Fruit fly (Drosophila melanogaster) whole organism, embryonic: ENCODE results near the gene Sgt1.

Source experiments
- Atf3 ChIP-seq: fragments of 200-800 bp; sonication (Bioruptor generic); optimal IDR thresholded peaks from 3 replicates; lab custom pipeline; 2016; ENCODE audit warnings: missing biosample characterization, missing genetic modification characterization
- CG10209 ChIP-seq: fragments of 200-800 bp; sonication (Bioruptor generic); optimal IDR thresholded peaks from 3 replicates; lab custom pipeline; 2017; ENCODE audit warnings: missing biosample characterization, mild to moderate bottlenecking, missing genetic modification characterization, missing genetic modification reagents
- CG1024 ChIP-seq: fragments of 200-800 bp; sonication (Bioruptor generic); IDR thresholded peaks from 2 replicates; pipeline ENCODE4 v1.3.6; 2022; ENCODE audit warnings: missing biosample characterization, missing genetic modification characterization
- CG10654 ChIP-seq: fragments of 200-800 bp; sonication (Bioruptor generic); optimal IDR thresholded peaks from 2 replicates; lab custom pipeline; 2016; ENCODE audit warnings: missing biosample characterization, missing genetic modification characterization
- CG1233 ChIP-seq: fragments of 200-800 bp; sonication (Bioruptor generic); optimal IDR thresholded peaks from 4 replicates; lab custom pipeline; 2018; ENCODE audit warnings: missing biosample characterization, mild to moderate bottlenecking, missing genetic modification characterization
- CG14860 ChIP-seq: fragments of 200-800 bp; sonication (Bioruptor generic); IDR thresholded peaks from 3 replicates; pipeline ENCODE4 v1.3.6; 2022; ENCODE audit warnings: missing biosample characterization, missing genetic modification characterization; ENCODE audit not compliant: partially characterized antibody
- CG16813 ChIP-seq: fragments of 200-800 bp; sonication (Bioruptor generic); IDR thresholded peaks from 3 replicates; pipeline ENCODE4 v1.3.6; 2022; ENCODE audit warnings: missing biosample characterization, missing genetic modification characterization; ENCODE audit not compliant: partially characterized antibody
- CG16815 ChIP-seq: fragments of 200-800 bp; sonication (Bioruptor generic); optimal IDR thresholded peaks from 3 replicates; lab custom pipeline; 2017; ENCODE audit warnings: missing biosample characterization, mild to moderate bottlenecking, missing genetic modification characterization
- CG17186 ChIP-seq: fragments of 200-800 bp; sonication (Bioruptor generic); optimal IDR thresholded peaks from 3 replicates; lab custom pipeline; 2017; ENCODE audit warnings: missing biosample characterization, missing genetic modification reagents, missing genetic modification characterization
- CG17359 ChIP-seq: fragments of 200-800 bp; sonication (Bioruptor generic); optimal IDR thresholded peaks from 3 replicates; lab custom pipeline; 2018; ENCODE audit warnings: missing biosample characterization, mild to moderate bottlenecking, missing genetic modification characterization, moderate library complexity
- CG2129 ChIP-seq: fragments of 200-800 bp; sonication (Bioruptor generic); IDR thresholded peaks from 2 replicates; pipeline ENCODE4 v1.3.6; 2022; ENCODE audit warnings: missing biosample characterization, missing genetic modification characterization; ENCODE audit not compliant: partially characterized antibody
- CG4617 ChIP-seq: fragments of 200-800 bp; sonication (Bioruptor generic); optimal IDR thresholded peaks from 3 replicates; lab custom pipeline; 2016; ENCODE audit warnings: missing biosample characterization, missing genetic modification characterization, borderline replicate concordance
- CG7839 ChIP-seq: fragments of 200-800 bp; sonication (Bioruptor generic); optimal IDR thresholded peaks from 3 replicates; lab custom pipeline; 2018; ENCODE audit warnings: missing biosample characterization, mild to moderate bottlenecking, missing genetic modification characterization, moderate library complexity
- CG8290 ChIP-seq, 3 experiments: fragments of 200-800 bp; sonication (Bioruptor generic); optimal IDR thresholded peaks; 2 replicates each; lab custom pipeline; 2016 to 2019; ENCODE audit warnings: missing biosample characterization in 3 of 3, missing genetic modification characterization in 3 of 3, mild to moderate bottlenecking in 2 of 3, moderate library complexity in 1 of 3
- CG8388 ChIP-seq: fragments of 200-800 bp; sonication (Bioruptor generic); optimal IDR thresholded peaks from 2 replicates; lab custom pipeline; 2019; ENCODE audit warnings: missing biosample characterization, mild to moderate bottlenecking, missing genetic modification characterization, moderate library complexity
- CG9797 ChIP-seq: fragments of 200-800 bp; sonication (Bioruptor generic); optimal IDR thresholded peaks from 3 replicates; lab custom pipeline; 2018; ENCODE audit warnings: missing biosample characterization, mild to moderate bottlenecking, missing genetic modification characterization
- CG9817 ChIP-seq: fragments of 200-800 bp; sonication (Bioruptor generic); optimal IDR thresholded peaks from 2 replicates; lab custom pipeline; 2018; ENCODE audit warnings: missing biosample characterization, mild to moderate bottlenecking, missing genetic modification characterization, moderate library complexity
- Dfd ChIP-seq, 2 experiments: fragments of >200 bp; optimal IDR thresholded peaks; 2 replicates each; lab custom pipeline; 2017; ENCODE audit warnings: missing biosample characterization in 2 of 2, missing genetic modification characterization in 2 of 2
- Ets65A ChIP-seq: fragments of 200-800 bp; sonication (Bioruptor generic); peaks from one replicate; lab custom pipeline; 2016; ENCODE audit warnings: missing biosample characterization, missing genetic modification characterization
- Meics ChIP-seq: fragments of 200-800 bp; sonication (Bioruptor generic); optimal IDR thresholded peaks from 2 replicates; lab custom pipeline; 2017; ENCODE audit warnings: missing biosample characterization, mild to moderate bottlenecking, missing genetic modification characterization
- Nf-YC ChIP-seq: fragments of 200-800 bp; optimal IDR thresholded peaks from 3 replicates; lab custom pipeline; 2019; ENCODE audit warnings: missing biosample characterization, mild to moderate bottlenecking, missing genetic modification characterization, moderate library complexity
- Scr ChIP-seq: fragments of 200-800 bp; sonication (Bioruptor generic); IDR thresholded peaks from 2 replicates; pipeline ENCODE4 v1.3.6; 2022; ENCODE audit warnings: missing biosample characterization, missing genetic modification characterization; ENCODE audit not compliant: partially characterized antibody
- Sin3A ChIP-seq: fragments of >200 bp; optimal IDR thresholded peaks from 2 replicates; lab custom pipeline; 2018
- Sox102F ChIP-seq: fragments of 200-800 bp; sonication (Bioruptor generic); optimal IDR thresholded peaks from 2 replicates; lab custom pipeline; 2018; ENCODE audit warnings: missing biosample characterization, mild to moderate bottlenecking, missing genetic modification characterization, moderate library complexity
- TFAM ChIP-seq: fragments of 200-800 bp; sonication (Bioruptor generic); optimal IDR thresholded peaks from 2 replicates; lab custom pipeline; 2017; ENCODE audit warnings: missing biosample characterization, missing genetic modification characterization, inconsistent platforms
- Usf ChIP-seq: fragments of 200-800 bp; sonication (Bioruptor generic); optimal IDR thresholded peaks from 2 replicates; lab custom pipeline; 2017; ENCODE audit warnings: missing genotype, missing biosample characterization, missing genetic modification characterization
- Xbp1 ChIP-seq: fragments of 200-800 bp; sonication (Bioruptor generic); optimal IDR thresholded peaks from 3 replicates; lab custom pipeline; 2016; ENCODE audit warnings: missing biosample characterization, mild to moderate bottlenecking, missing genetic modification characterization
- abd-A ChIP-seq: fragments of 200-800 bp; sonication (Bioruptor generic); optimal IDR thresholded peaks from 3 replicates; lab custom pipeline; 2019; ENCODE audit warnings: missing biosample characterization, mild to moderate bottlenecking, missing genetic modification characterization, moderate library complexity
- bab2 ChIP-seq: fragments of 200-800 bp; sonication (Bioruptor generic); optimal IDR thresholded peaks from 2 replicates; lab custom pipeline; 2016; ENCODE audit warnings: missing biosample characterization, missing genetic modification characterization
- chm ChIP-seq: fragments of 200-800 bp; sonication (Bioruptor generic); IDR thresholded peaks from 2 replicates; pipeline ENCODE4 v1.3.6; 2022; ENCODE audit warnings: missing biosample characterization, missing genetic modification characterization
- ci ChIP-seq: fragments of 200-800 bp; sonication (Bioruptor generic); IDR thresholded peaks from 3 replicates; pipeline ENCODE4 v1.3.6; 2022; ENCODE audit warnings: missing biosample characterization, missing genetic modification characterization
- fd64A ChIP-seq: fragments of 200-800 bp; sonication (Bioruptor generic); optimal IDR thresholded peaks from 3 replicates; lab custom pipeline; 2018; ENCODE audit warnings: missing biosample characterization, mild to moderate bottlenecking, missing genetic modification characterization
- grau ChIP-seq: fragments of 200-800 bp; optimal IDR thresholded peaks from 3 replicates; lab custom pipeline; 2019; ENCODE audit warnings: missing biosample characterization, mild to moderate bottlenecking, missing genetic modification characterization, moderate library complexity
- hbn ChIP-seq: fragments of 200-800 bp; sonication (Bioruptor generic); IDR thresholded peaks from 2 replicates; pipeline ENCODE4 v1.3.6; 2022; ENCODE audit warnings: missing biosample characterization, missing genetic modification characterization; ENCODE audit not compliant: partially characterized antibody
- ind ChIP-seq: fragments of 200-800 bp; sonication (Bioruptor generic); optimal IDR thresholded peaks from 3 replicates; lab custom pipeline; 2016; ENCODE audit warnings: missing biosample characterization, missing genetic modification characterization
- inv ChIP-seq: fragments of 200-800 bp; sonication (Bioruptor generic); IDR thresholded peaks from 2 replicates; pipeline ENCODE4 v1.3.6; 2022; ENCODE audit warnings: missing biosample characterization, missing genetic modification characterization; ENCODE audit not compliant: partially characterized antibody
- nerfin-2 ChIP-seq: fragments of 200-800 bp; sonication (Bioruptor generic); IDR thresholded peaks from 2 replicates; pipeline ENCODE4 v1.3.6; 2022; ENCODE audit warnings: missing biosample characterization, missing genetic modification characterization; ENCODE audit not compliant: partially characterized antibody
- psq ChIP-seq: fragments of 200-800 bp; sonication (Bioruptor generic); optimal IDR thresholded peaks from 2 replicates; lab custom pipeline; 2017; ENCODE audit warnings: missing biosample characterization, missing genetic modification characterization
- pzg ChIP-seq: fragments of 200-800 bp; sonication (Bioruptor generic); optimal IDR thresholded peaks from 3 replicates; lab custom pipeline; 2018; ENCODE audit warnings: missing biosample characterization, mild to moderate bottlenecking, missing genetic modification characterization, moderate library complexity
- ro ChIP-seq: fragments of 200-800 bp; sonication (Bioruptor generic); IDR thresholded peaks from 2 replicates; pipeline ENCODE4 v1.3.6; 2022; ENCODE audit warnings: missing biosample characterization, missing genetic modification characterization
- slbo ChIP-seq: fragments of 200-800 bp; sonication (Bioruptor generic); IDR thresholded peaks from 2 replicates; pipeline ENCODE4 v1.3.6; 2022; ENCODE audit warnings: missing biosample characterization, missing genetic modification characterization
- sug ChIP-seq: fragments of 200-800 bp; optimal IDR thresholded peaks from 2 replicates; lab custom pipeline; 2019; ENCODE audit warnings: missing biosample characterization, mild to moderate bottlenecking, missing genetic modification characterization, moderate library complexity
- tna ChIP-seq: fragments of 200-800 bp; sonication (Bioruptor generic); IDR thresholded peaks from 2 replicates; pipeline ENCODE4 v1.3.6; 2022; ENCODE audit warnings: missing biosample characterization, missing genetic modification characterization; ENCODE audit not compliant: partially characterized antibody
- trem ChIP-seq: fragments of 200-800 bp; optimal IDR thresholded peaks from 3 replicates; lab custom pipeline; 2019; ENCODE audit warnings: missing biosample characterization, mild to moderate bottlenecking, missing genetic modification characterization, moderate library complexity
- vfl ChIP-seq: fragments of 200-800 bp; sonication (Bioruptor generic); optimal IDR thresholded peaks from 2 replicates; lab custom pipeline; 2016; ENCODE audit warnings: missing biosample characterization, missing genetic modification characterization
- vnd ChIP-seq: fragments of 200-800 bp; sonication (Bioruptor generic); IDR thresholded peaks from 3 replicates; pipeline ENCODE4 v1.3.6; 2022; ENCODE audit warnings: missing biosample characterization, missing genetic modification characterization; ENCODE audit not compliant: partially characterized antibody
- zfh1 ChIP-seq: fragments of 200-800 bp; sonication (Bioruptor generic); IDR thresholded peaks from 3 replicates; pipeline ENCODE4 v1.3.6; 2022; ENCODE audit warnings: missing biosample characterization, missing genetic modification characterization
- zfh2 ChIP-seq: fragments of 200-800 bp; sonication (Bioruptor generic); optimal IDR thresholded peaks from 2 replicates; lab custom pipeline; 2016; ENCODE audit warnings: missing biosample characterization, missing genetic modification characterization

Gene Sgt1

DNA sequence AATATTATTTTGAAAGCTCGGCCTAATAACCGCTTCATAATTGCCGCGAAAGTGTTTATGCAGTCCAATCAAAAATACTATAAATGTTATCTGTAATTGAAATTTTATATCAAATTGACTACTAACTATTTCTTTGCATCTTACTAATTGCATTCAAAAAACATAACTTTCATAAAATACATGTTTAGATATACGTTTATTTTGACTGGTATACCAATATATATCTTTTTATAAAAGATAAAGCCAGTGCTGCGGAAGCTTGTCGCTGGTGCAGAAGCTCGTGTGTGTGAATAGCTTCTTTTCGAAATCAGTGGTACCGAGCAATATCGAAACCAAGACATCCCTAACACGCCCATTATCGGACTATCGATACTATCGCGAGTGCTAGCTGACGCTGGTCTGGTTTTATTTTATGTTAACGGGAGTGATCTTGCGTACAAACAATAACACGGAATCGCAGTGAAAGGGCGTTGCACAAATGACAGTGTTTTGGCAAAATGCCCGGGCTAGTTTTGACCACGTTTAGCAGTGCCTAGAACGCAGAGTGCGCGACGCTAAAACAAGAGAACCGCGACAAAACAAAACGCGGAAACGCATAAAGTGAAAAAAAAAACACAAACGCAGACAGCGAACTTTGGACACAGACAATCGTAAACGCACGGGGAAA lies 44.5 kb upstream of the Sgt1 start, which contains the start of gene Atg13 (continued):
- TF ChIP-seq hbn, result peak; percentile 43; the same call in 1 of the 2 replicates
- TF ChIP-seq tna (GFP tag; lab: Robert Waterston, UW), result peak; percentile 76
- peak; percentile 72 for TF ChIP-seq Xbp1
- peak; percentile 46 for TF ChIP-seq pzg
- peak; percentile 49 for TF ChIP-seq CG9817 (tag; lab: Kevin White, UChicago)
- peak; percentile 46 for TF ChIP-seq grau (tag; lab: Kevin White, UChicago)
- TF ChIP-seq CG8388, result no peak
- peak; percentile 2 for TF ChIP-seq CG17186
- TF ChIP-seq CG8290 (GFP tag; optimal IDR thresholded peaks at IDR 0.05; lab: Kevin White, UChicago), result peak; percentile 40
- TF ChIP-seq CG8290 (tag; optimal IDR thresholded peaks at IDR 0.05; lab: Kevin White, UChicago), result peak in 1 of 2 experiments; percentile 23
- peak; percentile 35; the same call in 1 of the 2 replicates for TF ChIP-seq slbo (GFP tag; lab: Robert Waterston, UW)
- TF ChIP-seq CG16813 (GFP tag; lab: Robert Waterston, UW), result peak; percentile 83
- no peak for TF ChIP-seq CG10654 (GFP tag; lab: Kevin White, UChicago)
- no peak for TF ChIP-seq Meics (GFP tag; lab: Kevin White, UChicago)
- peak; percentile 68 for TF ChIP-seq CG14860 (GFP tag; lab: Robert Waterston, UW)
- peak; percentile 77 for TF ChIP-seq vnd (GFP tag; lab: Robert Waterston, UW)
- TF ChIP-seq bab2 (GFP tag; lab: Kevin White, UChicago), result peak; percentile 2
- TF ChIP-seq chm (GFP tag; lab: Robert Waterston, UW), result peak; percentile 70; the same call in 1 of the 2 replicates
- TF ChIP-seq fd64A (GFP tag; lab: Kevin White, UChicago), result no peak
- TF ChIP-seq Atf3 (GFP tag; lab: Kevin White, UChicago), result peak; percentile 35
- TF ChIP-seq CG4617 (GFP tag; lab: Kevin White, UChicago), result peak; percentile 51
- TF ChIP-seq CG1233 (GFP tag; lab: Kevin White, UChicago), result peak; percentile 10
- TF ChIP-seq CG2129, result peak; percentile 48
- no peak for TF ChIP-seq ro (GFP tag; lab: Robert Waterston, UW)
- peak; percentile 5 for TF ChIP-seq zfh2 (GFP tag; lab: Kevin White, UChicago)
- TF ChIP-seq ind (GFP tag; lab: Kevin White, UChicago), result peak; percentile 22
- TF ChIP-seq CG16815 (GFP tag; lab: Kevin White, UChicago), result peak; percentile 32
- no peak for TF ChIP-seq psq
- TF ChIP-seq vfl, result no peak
- TF ChIP-seq Sin3A, result peak; percentile 92
- TF ChIP-seq Sox102F (GFP tag; lab: Kevin White, UChicago), result no peak
- TF ChIP-seq inv (GFP tag; lab: Robert Waterston, UW), result peak; percentile 70
- TF ChIP-seq CG9797 (GFP tag; lab: Kevin White, UChicago), result peak; percentile 28
- peak; percentile 62 for TF ChIP-seq Nf-YC (tag; lab: Kevin White, UChicago)
- TF ChIP-seq CG7839 (tag; lab: Kevin White, UChicago), result no peak
- TF ChIP-seq ci (GFP tag; lab: Robert Waterston, UW), result peak; percentile 39; the same call in 1 of the 3 replicates
- TF ChIP-seq Usf (GFP tag; lab: Kevin White, UChicago), result peak; percentile 43
- no peak for TF ChIP-seq TFAM (GFP tag; lab: Kevin White, UChicago)
- TF ChIP-seq Dfd (GFP tag; optimal IDR thresholded peaks at IDR 0.05; lab: Kevin White, UChicago), result peak in 1 of 2 experiments; percentile 51
- TF ChIP-seq sug, result peak; percentile 59
- peak; percentile 9 for TF ChIP-seq trem (tag; lab: Kevin White, UChicago)
- TF ChIP-seq Scr (GFP tag; lab: Robert Waterston, UW), result peak; percentile 77
- peak; percentile 58 for TF ChIP-seq nerfin-2 (GFP tag; lab: Robert Waterston, UW)
- no peak for TF ChIP-seq zfh1 (GFP tag; lab: Robert Waterston, UW)
- TF ChIP-seq CG1024 (GFP tag; lab: Robert Waterston, UW), result peak; percentile 55; the same call in 1 of the 2 replicates
- no peak for TF ChIP-seq abd-A
- peak; percentile 84 for TF ChIP-seq Ets65A (GFP tag; lab: Kevin White, UChicago)
- no peak for TF ChIP-seq CG17359 (tag; lab: Kevin White, UChicago)
- peak; percentile 8 for TF ChIP-seq CG10209 (GFP tag; lab: Kevin White, UChicago)
